Worm (Caenorhabditis elegans) whole organism, L4/young adult: ENCODE results near the gene C18B2.5.

Experiments
- W03F9.2 ChIP-seq: fragments of 150-350 bp; optimal IDR thresholded peaks from 2 replicates; lab custom pipeline; 2014; ENCODE audit warnings: missing biosample characterization, missing genetic modification characterization
- dao-5 ChIP-seq: sonication (generic microtip); optimal IDR thresholded peaks from 2 replicates; lab custom pipeline; 2016; ENCODE audit warnings: missing genotype, missing genetic modification characterization, moderate library complexity, missing compliant biosample characterization
- him-1 ChIP-seq: sonication (generic microtip); optimal IDR thresholded peaks from 2 replicates; lab custom pipeline; 2016; ENCODE audit warnings: missing genotype, missing genetic modification reagents, missing genetic modification characterization, missing compliant biosample characterization

- TF ChIP-seq him-1 (tag; lab: Kevin White, UChicago) (no peak), dao-5 (tag; lab: Kevin White, UChicago) (no peak), W03F9.2 (tag; lab: Kevin White, UChicago) (no peak)
Measured at ce11 chrX:3655972-3656371, 45.1 kb upstream of the C18B2.5 start, which contains the start of gene R11G1.7.
